Fruit fly (Drosophila melanogaster): Measurements from ENCODE around the gene Exo84.

Gene Exo84

DNA sequence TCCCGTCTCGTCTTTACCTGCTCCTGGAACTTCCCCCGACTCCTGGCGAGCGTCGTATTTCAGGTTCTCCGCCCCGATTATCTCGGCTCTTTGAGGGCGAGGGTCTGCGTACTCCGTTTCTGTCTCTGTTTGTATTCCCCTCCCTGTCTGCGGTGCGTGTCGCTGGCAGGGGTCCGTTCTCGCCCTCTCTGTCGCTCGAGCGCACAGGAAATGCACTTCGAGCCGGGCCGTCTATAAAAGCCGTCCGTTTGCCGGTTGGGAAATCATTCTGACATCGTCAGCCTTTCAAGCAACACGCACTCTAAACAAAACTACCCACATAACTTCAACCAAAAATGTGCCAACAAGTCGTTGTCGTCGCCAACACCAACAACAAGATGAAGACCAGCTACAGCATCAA lies 41.4 kb downstream of the Exo84 start:
- peak; percentile 95 for TF ChIP-seq CG13204 (GFP tag; optimal IDR thresholded peaks at IDR 0.05)
- TF ChIP-seq EcR (GFP tag; optimal IDR thresholded peaks at IDR 0.05), result peak; percentile 57
- TF ChIP-seq CG9948 (tag; optimal IDR thresholded peaks at IDR 0.05), result no peak

DNA sequence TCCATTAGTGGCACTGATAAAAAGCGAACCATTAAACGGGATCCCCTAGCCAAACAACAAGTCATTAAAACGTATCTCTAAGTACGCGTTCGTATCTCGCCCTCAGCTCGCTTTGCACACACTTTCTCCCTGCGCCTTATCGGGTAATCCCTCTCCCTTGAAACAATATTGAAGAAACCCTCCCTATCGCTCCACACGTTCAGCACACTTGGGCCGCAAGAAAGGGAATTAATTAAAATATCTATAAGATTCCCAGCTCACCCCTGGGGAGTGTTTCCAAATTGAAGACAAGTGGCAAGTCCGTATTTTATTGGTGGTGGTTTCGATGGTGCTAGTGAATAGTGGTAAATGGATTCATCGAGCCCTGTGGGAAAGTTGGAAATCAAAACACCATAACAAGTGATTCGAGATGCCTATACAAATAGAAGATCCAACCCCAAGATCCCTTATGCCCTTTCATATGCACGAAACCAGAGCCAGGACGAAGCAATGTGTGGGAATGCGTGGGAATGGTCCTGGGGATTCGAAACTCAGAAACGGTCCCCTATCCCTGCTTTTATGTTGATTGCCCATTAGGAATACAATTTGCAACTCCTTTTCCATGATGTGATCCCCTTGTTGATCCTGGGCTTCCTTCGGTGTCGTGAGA lies 42.2 kb downstream of the Exo84 start:
- TF ChIP-seq CG15710 (tag; optimal IDR thresholded peaks at IDR 0.05), result no peak
- no peak for TF ChIP-seq fd96Ca (GFP tag; IDR thresholded peaks at IDR 0.05)
- TF ChIP-seq CG13204 (GFP tag; optimal IDR thresholded peaks at IDR 0.05), result no peak
- no peak for TF ChIP-seq CG14655 (GFP tag; optimal IDR thresholded peaks at IDR 0.05)
- TF ChIP-seq rn (GFP tag; IDR thresholded peaks at IDR 0.05), result no peak
- no peak for TF ChIP-seq CG9948 (tag; optimal IDR thresholded peaks at IDR 0.05)
- no peak for TF ChIP-seq EcR (GFP tag; optimal IDR thresholded peaks at IDR 0.05)
- no peak for TF ChIP-seq Pif1A (GFP tag; optimal IDR thresholded peaks at IDR 0.05)
- TF ChIP-seq CG8301 (tag; optimal IDR thresholded peaks at IDR 0.05), result no peak
- TF ChIP-seq CG32121 (GFP tag; IDR thresholded peaks at IDR 0.05), result no peak
- no peak for TF ChIP-seq CG8159 (tag; optimal IDR thresholded peaks at IDR 0.05)
- no peak for TF ChIP-seq CG12605 (GFP tag; IDR thresholded peaks at IDR 0.05)

DNA sequence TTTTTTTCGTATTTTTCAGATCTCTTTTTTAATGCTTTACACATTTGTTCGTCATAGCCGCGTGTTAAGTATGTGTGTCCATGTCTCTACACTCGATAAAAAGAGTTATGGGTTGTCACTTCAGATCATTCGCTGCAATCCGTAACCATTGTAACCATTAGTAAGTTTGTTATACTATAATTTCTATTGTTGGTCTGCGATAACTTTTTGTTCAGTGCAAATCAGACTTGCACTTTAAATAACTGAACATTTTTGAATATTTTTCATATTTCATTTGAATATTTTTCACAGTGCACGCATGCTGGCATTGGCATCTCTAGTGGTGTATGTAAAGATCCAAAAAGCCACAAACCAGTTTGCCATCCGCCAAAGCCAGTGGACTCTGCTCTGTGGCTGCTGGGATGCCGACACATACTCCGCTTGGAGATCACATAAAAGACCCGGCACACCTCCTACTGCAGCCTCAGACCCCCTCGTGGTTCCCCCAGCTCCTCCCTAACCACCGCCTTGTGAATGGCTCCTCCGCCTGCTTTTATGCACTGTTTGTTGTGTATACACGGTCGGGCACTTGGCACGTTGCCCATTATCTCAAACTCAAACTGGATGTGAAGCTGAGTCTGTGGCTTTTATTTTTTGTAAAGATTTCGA lies 43.0 kb downstream of the Exo84 start:
- peak; percentile 98 for TF ChIP-seq CG15710 (tag; optimal IDR thresholded peaks at IDR 0.05)
- TF ChIP-seq CG10348 (GFP tag; IDR thresholded peaks at IDR 0.05), result 0 out of 2 replicates have a peak, but pooled peaks have one; percentile 42
- peak; percentile 97 for TF ChIP-seq Snoo (tag; optimal IDR thresholded peaks at IDR 0.05)
- TF ChIP-seq CG4496 (GFP tag; IDR thresholded peaks at IDR 0.05), result peak; percentile 96
- TF ChIP-seq Pif1B (GFP tag; optimal IDR thresholded peaks at IDR 0.05), result peak; percentile 99
- peak; percentile 98 for TF ChIP-seq CG34367 (tag; optimal IDR thresholded peaks at IDR 0.05)
- peak; percentile 88 for TF ChIP-seq rn (GFP tag; IDR thresholded peaks at IDR 0.05)
- TF ChIP-seq CG14655 (GFP tag; optimal IDR thresholded peaks at IDR 0.05), result peak; percentile 97
- peak; percentile 95 for TF ChIP-seq Ets98B (GFP tag; IDR thresholded peaks at IDR 0.05)
- TF ChIP-seq CG32121 (GFP tag; IDR thresholded peaks at IDR 0.05), result peak; percentile 93
- TF ChIP-seq EcR (GFP tag; optimal IDR thresholded peaks at IDR 0.05), result peak; percentile 64
- peak; percentile 98 for TF ChIP-seq CG17806 (tag; optimal IDR thresholded peaks at IDR 0.05)
- peak; percentile 94 for TF ChIP-seq fd96Ca (GFP tag; IDR thresholded peaks at IDR 0.05)
- TF ChIP-seq CG12605 (GFP tag; IDR thresholded peaks at IDR 0.05), result peak; percentile 86
- peak; percentile 98 for TF ChIP-seq CG9948 (tag; optimal IDR thresholded peaks at IDR 0.05)
- TF ChIP-seq CG13204 (GFP tag; optimal IDR thresholded peaks at IDR 0.05), result peak; percentile 69
- TF ChIP-seq CG8301 (tag; optimal IDR thresholded peaks at IDR 0.05), result peak; percentile 97
- peak; percentile 97 for TF ChIP-seq D1 (tag; optimal IDR thresholded peaks at IDR 0.05)
- TF ChIP-seq Pif1A (GFP tag; optimal IDR thresholded peaks at IDR 0.05), result peak; percentile 99
- TF ChIP-seq gl (tag; optimal IDR thresholded peaks at IDR 0.05), result peak; percentile 95
- peak; percentile 99 for TF ChIP-seq CG8159 (tag; optimal IDR thresholded peaks at IDR 0.05)

DNA sequence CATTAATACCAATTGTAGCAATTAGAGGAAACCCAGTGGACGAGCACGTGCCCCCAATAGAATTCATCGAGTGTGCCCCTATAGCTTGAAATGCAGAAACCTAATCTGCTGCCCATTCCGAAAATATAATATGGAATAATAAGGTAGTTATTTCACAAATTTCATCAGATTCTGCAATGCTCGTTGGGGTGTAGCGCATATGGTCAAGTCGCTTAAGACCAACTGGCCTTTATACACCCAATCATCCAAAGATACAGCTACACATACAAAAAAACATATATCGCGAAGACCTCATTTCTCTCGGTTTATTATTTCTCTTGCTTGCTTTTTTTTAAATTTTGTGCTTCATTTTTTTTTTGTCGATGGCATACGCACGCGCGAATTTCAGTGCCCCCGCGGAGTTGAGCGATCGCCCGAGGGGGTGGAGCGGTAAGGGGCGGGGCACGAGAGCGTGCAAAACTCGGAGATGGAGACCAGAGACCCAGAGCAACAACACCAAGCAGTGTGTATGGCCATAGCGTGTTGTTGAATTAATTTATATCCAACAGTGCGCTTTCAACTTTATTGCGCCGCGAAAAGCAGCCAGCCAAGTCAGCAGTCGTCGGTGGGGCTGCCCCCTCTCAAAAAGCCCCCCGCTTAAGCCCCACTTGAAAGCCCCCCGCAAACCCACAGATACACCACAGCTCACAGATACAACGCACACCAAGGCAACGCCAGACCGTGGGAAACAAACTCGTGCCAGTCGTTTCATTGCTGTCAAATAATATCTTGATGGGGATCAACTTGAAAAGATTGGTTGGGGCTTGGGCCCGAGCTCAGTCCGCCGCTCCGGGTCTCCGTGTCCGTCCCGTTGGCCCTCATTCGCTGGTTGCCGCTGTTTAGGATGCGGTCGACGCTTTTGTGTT lies 43.8 kb downstream of the Exo84 start:
- TF ChIP-seq CG32121 (GFP tag; IDR thresholded peaks at IDR 0.05), result peak; percentile 49; the same call in 1 of the 2 replicates
- TF ChIP-seq CG8301 (tag; optimal IDR thresholded peaks at IDR 0.05), result peak; percentile 10
- TF ChIP-seq CG13204 (GFP tag; optimal IDR thresholded peaks at IDR 0.05), result peak; percentile 91
- TF ChIP-seq gl (tag; optimal IDR thresholded peaks at IDR 0.05), result peak; percentile 92
- peak; percentile 93 for TF ChIP-seq EcR (GFP tag; optimal IDR thresholded peaks at IDR 0.05)
- TF ChIP-seq CG34367 (tag; optimal IDR thresholded peaks at IDR 0.05), result peak; percentile 66
- peak; percentile 76 for TF ChIP-seq Ets98B (GFP tag; IDR thresholded peaks at IDR 0.05)
- peak; percentile 52 for TF ChIP-seq rn (GFP tag; IDR thresholded peaks at IDR 0.05)
- peak; percentile 74 for TF ChIP-seq CG15710 (tag; optimal IDR thresholded peaks at IDR 0.05)
- peak; percentile 31 for TF ChIP-seq CG9948 (tag; optimal IDR thresholded peaks at IDR 0.05)
- peak; percentile 86 for TF ChIP-seq CG4496 (GFP tag; IDR thresholded peaks at IDR 0.05)
- peak; percentile 65 for TF ChIP-seq CG17806 (tag; optimal IDR thresholded peaks at IDR 0.05)
- TF ChIP-seq D1 (tag; optimal IDR thresholded peaks at IDR 0.05), result no peak
- peak; percentile 61 for TF ChIP-seq Snoo (tag; optimal IDR thresholded peaks at IDR 0.05)
- TF ChIP-seq Pif1B (GFP tag; optimal IDR thresholded peaks at IDR 0.05), result peak; percentile 52
- peak; percentile 73 for TF ChIP-seq fd96Ca (GFP tag; IDR thresholded peaks at IDR 0.05)
- peak; percentile 19 for TF ChIP-seq CG14655 (GFP tag; optimal IDR thresholded peaks at IDR 0.05)
- TF ChIP-seq CG10348 (GFP tag; IDR thresholded peaks at IDR 0.05), result no peak
- TF ChIP-seq Pif1A (GFP tag; optimal IDR thresholded peaks at IDR 0.05), result peak; percentile 59
- peak; percentile 69 for TF ChIP-seq CG8159 (tag; optimal IDR thresholded peaks at IDR 0.05)
- TF ChIP-seq CG12605 (GFP tag; IDR thresholded peaks at IDR 0.05), result peak; percentile 75

DNA sequence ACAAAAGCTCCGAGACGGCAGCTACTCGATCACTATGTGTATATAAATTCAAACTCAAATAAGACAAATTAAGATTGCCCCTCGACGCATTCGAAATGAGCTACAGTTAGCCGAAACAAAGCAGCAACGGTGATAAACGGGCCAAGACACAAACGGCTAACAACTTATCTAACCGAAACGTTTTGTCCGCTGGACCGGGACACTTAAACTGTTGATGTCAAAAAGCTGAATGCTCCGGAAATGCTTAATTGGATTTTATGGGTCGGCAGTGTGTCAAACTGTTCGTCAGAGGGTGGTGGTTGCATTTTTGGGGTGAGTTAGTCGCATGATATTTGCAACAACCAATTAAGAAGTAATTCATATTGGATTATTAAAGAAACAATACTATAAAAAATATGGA lies 44.8 kb downstream of the Exo84 start:
- TF ChIP-seq CG8301 (tag; optimal IDR thresholded peaks at IDR 0.05) (no peak), CG13204 (GFP tag; optimal IDR thresholded peaks at IDR 0.05) (no peak), Pif1B (GFP tag; optimal IDR thresholded peaks at IDR 0.05) (no peak), CG14655 (GFP tag; optimal IDR thresholded peaks at IDR 0.05) (no peak), CG10348 (GFP tag; IDR thresholded peaks at IDR 0.05) (no peak), CG17806 (tag; optimal IDR thresholded peaks at IDR 0.05) (no peak), Ets98B (GFP tag; IDR thresholded peaks at IDR 0.05) (no peak), CG8159 (tag; optimal IDR thresholded peaks at IDR 0.05) (no peak), CG12605 (GFP tag; IDR thresholded peaks at IDR 0.05) (no peak), Snoo (tag; optimal IDR thresholded peaks at IDR 0.05) (no peak), CG4496 (GFP tag; IDR thresholded peaks at IDR 0.05) (no peak), EcR (GFP tag; optimal IDR thresholded peaks at IDR 0.05) (no peak)
